Worm (Caenorhabditis elegans): Measurements from ENCODE around the gene C07G3.15.

C07G3.15 gene

DNA sequence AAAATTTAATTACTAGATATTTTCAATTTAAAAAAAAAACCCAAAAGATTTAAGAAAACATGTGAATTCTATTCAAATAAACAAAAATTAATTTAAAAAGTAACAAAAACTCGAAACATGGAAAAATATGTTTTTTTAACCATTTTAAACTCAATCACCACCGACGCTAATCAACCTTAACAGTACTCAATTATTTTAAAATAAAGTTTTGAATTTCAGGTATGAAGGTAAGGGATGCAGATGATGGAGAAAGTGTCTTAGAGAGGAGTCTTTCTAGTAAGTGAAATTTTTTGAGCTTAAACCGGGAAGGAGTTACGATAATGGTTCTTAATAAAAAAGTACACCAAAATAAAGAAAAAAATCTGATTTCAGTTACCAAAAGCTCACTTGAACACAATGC, 33.3 kb downstream of the C07G3.15 start, which contains the start of gene slc-28.1:
Gene slc-28.1 (plus strand): TSS at position 301 of the 400 bp plus-strand sequence.
- no peak for TF ChIP-seq T26A8.4 (GFP tag; IDR thresholded peaks at IDR 0.05)
- no peak for TF ChIP-seq tra-1 (GFP tag; IDR thresholded peaks at IDR 0.05)
- TF ChIP-seq Y5F2A.4 (GFP tag; optimal IDR thresholded peaks at IDR 0.05), result no peak
- TF ChIP-seq ctbp-1 (GFP tag; IDR thresholded peaks at IDR 0.05), result no peak
- TF ChIP-seq arid-1 (GFP tag; conservative IDR thresholded peaks at IDR 0.05), result no peak
- TF ChIP-seq mxl-3 (GFP tag; optimal IDR thresholded peaks at IDR 0.05), result no peak
- TF ChIP-seq spr-1 (tag; optimal IDR thresholded peaks at IDR 0.05), result no peak

- TF ChIP-seq sdz-12 (GFP tag; optimal IDR thresholded peaks at IDR 0.05), result no peak
- TF ChIP-seq nhr-111 (GFP tag; optimal IDR thresholded peaks at IDR 0.05), result no peak
- TF ChIP-seq ceh-62 (tag; optimal IDR thresholded peaks at IDR 0.05), result no peak
Measured at ce11 chrV:3459919-3460318, 36.9 kb downstream of the C07G3.15 start, which contains the start of gene slc-28.2. TSS of gene slc-28.2 (plus strand) at chrV:3460219.

DNA sequence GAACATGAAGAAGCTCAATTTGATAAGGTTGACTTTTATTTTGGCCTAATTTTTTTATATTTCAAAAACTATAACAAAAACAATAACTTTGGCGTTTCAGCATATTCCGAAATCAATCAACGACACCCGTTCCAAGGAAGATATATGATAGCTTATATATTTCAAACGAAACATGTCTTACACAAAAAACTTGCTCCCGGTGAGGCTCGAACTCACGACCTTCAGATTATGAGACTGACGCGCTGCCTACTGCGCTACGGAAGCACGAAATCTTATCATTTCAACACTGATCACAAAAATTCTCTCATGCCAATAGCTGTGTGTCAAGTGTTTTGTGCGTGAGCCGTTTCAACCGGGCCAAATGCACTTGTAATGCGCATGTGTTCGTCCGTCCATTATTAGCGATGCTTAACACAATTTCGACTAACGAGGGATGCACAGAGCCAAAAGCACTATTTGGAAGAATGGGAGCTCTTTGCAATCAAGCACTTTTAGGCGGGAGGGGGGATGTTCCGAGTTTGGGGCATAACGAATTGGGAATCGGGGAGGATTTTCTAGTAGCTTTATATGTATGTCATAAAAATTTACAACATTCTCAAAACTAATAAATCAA, 41.5 kb downstream of the C07G3.15 start:
- TF ChIP-seq nhr-76 (tag; optimal IDR thresholded peaks at IDR 0.05) (no peak), madf-5 (GFP tag; IDR thresholded peaks at IDR 0.05) (no peak), attf-4 (tag; optimal IDR thresholded peaks at IDR 0.05) (no peak), saeg-2 (GFP tag; IDR thresholded peaks at IDR 0.05) (no peak), T26A8.4 (GFP tag; IDR thresholded peaks at IDR 0.05) (no peak), dmd-8 (GFP tag; IDR thresholded peaks at IDR 0.05) (no peak), mxl-3 (GFP tag; optimal IDR thresholded peaks at IDR 0.05) (no peak), lin-15B (tag; optimal IDR thresholded peaks at IDR 0.05) (no peak), php-3 (GFP tag; IDR thresholded peaks at IDR 0.05) (no peak), hmg-1.1 (GFP tag; IDR thresholded peaks at IDR 0.05) (0 out of 2 replicates have a peak, but pooled peaks have one; percentile 28), arid-1 (GFP tag; conservative IDR thresholded peaks at IDR 0.05) (no peak), egl-27 (tag; optimal IDR thresholded peaks at IDR 0.05) (no peak), duxl-1 (tag; optimal IDR thresholded peaks at IDR 0.05; ENCODE audit: poor library complexity) (no peak), unc-62 (GFP tag; optimal IDR thresholded peaks at IDR 0.05 in 1 of 2) (peak in 1 of 2 experiments; percentile 2), unc-62 (tag; optimal IDR thresholded peaks at IDR 0.05) (no peak), ZK337.2 (GFP tag; IDR thresholded peaks at IDR 0.05) (no peak), vab-7 (GFP tag; IDR thresholded peaks at IDR 0.05) (peak; percentile 51; the same call in 1 of the 2 replicates), snpc-4 (tag; optimal IDR thresholded peaks at IDR 0.05) (no peak), fos-1 (tag; optimal IDR thresholded peaks at IDR 0.05) (no peak), madf-9 (GFP tag; conservative IDR thresholded peaks at IDR 0.05) (no peak), pqm-1 (tag; optimal IDR thresholded peaks at IDR 0.05) (no peak), ztf-7 (tag; optimal IDR thresholded peaks at IDR 0.05) (no peak), lsy-2 (tag; optimal IDR thresholded peaks at IDR 0.05) (no peak), aly-2 (tag; optimal IDR thresholded peaks at IDR 0.05) (no peak), dmd-9 (GFP tag; IDR thresholded peaks at IDR 0.05) (no peak), gei-8 (GFP tag; optimal IDR thresholded peaks at IDR 0.05) (no peak), ceh-20 (GFP tag; IDR thresholded peaks at IDR 0.05) (no peak), Y48G9A.11 (GFP tag; IDR thresholded peaks at IDR 0.05) (no peak), hlh-11 (tag; optimal IDR thresholded peaks at IDR 0.05) (no peak), spr-1 (tag; optimal IDR thresholded peaks at IDR 0.05) (no peak), zfp-3 (GFP tag; conservative IDR thresholded peaks at IDR 0.05) (no peak), sdz-12 (GFP tag; optimal IDR thresholded peaks at IDR 0.05) (no peak), rbr-2 (tag; optimal IDR thresholded peaks at IDR 0.05) (no peak), lir-3 (tag; optimal IDR thresholded peaks at IDR 0.05) (no peak), ceh-44 (GFP tag; IDR thresholded peaks at IDR 0.05) (no peak), ceh-28 (tag; optimal IDR thresholded peaks at IDR 0.05) (no peak), ceh-82 (tag; optimal IDR thresholded peaks at IDR 0.05) (no peak), nhr-6 (tag; optimal IDR thresholded peaks at IDR 0.05) (no peak), D1046.2 (GFP tag; IDR thresholded peaks at IDR 0.05) (no peak), F26F4.8 (GFP tag; conservative IDR thresholded peaks at IDR 0.05) (no peak), F44E2.7 (GFP tag; IDR thresholded peaks at IDR 0.05) (no peak), dmd-6 (GFP tag; IDR thresholded peaks at IDR 0.05) (no peak; the same call in 1 of the 2 replicates)
